Worm (Caenorhabditis elegans): ENCODE results near the gene F48E3.6.

Gene F48E3.6

ce11 chrX:7502807-7503206 is at the start of gene F48E3.6:
Gene F48E3.6 (minus strand): TSS chrX:7502907.
- TF ChIP-seq ztf-1 (GFP tag; conservative IDR thresholded peaks at IDR 0.05) (no peak), nhr-6 (tag; optimal IDR thresholded peaks at IDR 0.05) (no peak), mdl-1 (tag; optimal IDR thresholded peaks at IDR 0.05) (no peak), fos-1 (tag; optimal IDR thresholded peaks at IDR 0.05) (no peak), alr-1 (tag; optimal IDR thresholded peaks at IDR 0.05) (no peak), nhr-21 (tag; optimal IDR thresholded peaks at IDR 0.05) (no peak), ztf-4 (tag; optimal IDR thresholded peaks at IDR 0.05) (no peak), unc-39 (tag; optimal IDR thresholded peaks at IDR 0.05) (no peak), gmeb-1 (tag; optimal IDR thresholded peaks at IDR 0.05) (no peak), unc-55 (GFP tag; optimal IDR thresholded peaks at IDR 0.05) (no peak), sem-4 (tag; optimal IDR thresholded peaks at IDR 0.05) (no peak), sma-3 (GFP tag; optimal IDR thresholded peaks at IDR 0.05) (no peak), mab-5 (tag; optimal IDR thresholded peaks at IDR 0.05) (no peak), egl-27 (tag; optimal IDR thresholded peaks at IDR 0.05) (no peak), nhr-25 (tag; optimal IDR thresholded peaks at IDR 0.05) (no peak), elt-3 (tag; optimal IDR thresholded peaks at IDR 0.05) (no peak), crh-2 (tag; optimal IDR thresholded peaks at IDR 0.05) (no peak)

- TF ChIP-seq gmeb-1 (tag; optimal IDR thresholded peaks at IDR 0.05) (no peak), elt-1 (tag; optimal IDR thresholded peaks at IDR 0.05) (no peak), ztf-4 (tag; optimal IDR thresholded peaks at IDR 0.05) (no peak), F13H6.1 (tag; optimal IDR thresholded peaks at IDR 0.05) (no peak), nhr-21 (tag; optimal IDR thresholded peaks at IDR 0.05) (no peak), Y55F3AM.14 (GFP tag; optimal IDR thresholded peaks at IDR 0.05) (no peak), mdl-1 (tag; optimal IDR thresholded peaks at IDR 0.05) (no peak), nhr-25 (tag; optimal IDR thresholded peaks at IDR 0.05) (no peak), nhr-10 (tag; optimal IDR thresholded peaks at IDR 0.05) (no peak), mbf-1 (tag; optimal IDR thresholded peaks at IDR 0.05) (no peak)
These were observed 47.7 kb upstream of the F48E3.6 start for ce11 chrX:7550452-7550851.

ce11 chrX:7548158-7548557 is 45.5 kb upstream of the F48E3.6 start, which contains the start of gene F46C8.1:
Gene F46C8.1 (plus strand): TSS chrX:7548458.
- TF ChIP-seq sma-3 (GFP tag; optimal IDR thresholded peaks at IDR 0.05) (no peak), mbf-1 (tag; optimal IDR thresholded peaks at IDR 0.05) (no peak), nhr-25 (tag; optimal IDR thresholded peaks at IDR 0.05) (no peak), crh-2 (tag; optimal IDR thresholded peaks at IDR 0.05) (no peak), aly-2 (tag; optimal IDR thresholded peaks at IDR 0.05) (no peak), mab-5 (tag; optimal IDR thresholded peaks at IDR 0.05) (no peak), elt-1 (tag; optimal IDR thresholded peaks at IDR 0.05) (no peak), lin-13 (GFP tag; optimal IDR thresholded peaks at IDR 0.05) (no peak), R02D3.7 (tag; optimal IDR thresholded peaks at IDR 0.05) (no peak), nhr-77 (tag; optimal IDR thresholded peaks at IDR 0.05) (no peak), ztf-4 (tag; optimal IDR thresholded peaks at IDR 0.05) (no peak), unc-55 (GFP tag; optimal IDR thresholded peaks at IDR 0.05) (no peak), nhr-129 (tag; optimal IDR thresholded peaks at IDR 0.05) (no peak), ZK546.5 (tag; optimal IDR thresholded peaks at IDR 0.05) (no peak), nhr-12 (tag; optimal IDR thresholded peaks at IDR 0.05) (no peak), fos-1 (tag; optimal IDR thresholded peaks at IDR 0.05) (no peak), alr-1 (tag; optimal IDR thresholded peaks at IDR 0.05) (no peak), elt-3 (tag; optimal IDR thresholded peaks at IDR 0.05) (no peak)

- no peak for TF ChIP-seq lsy-2 (tag; optimal IDR thresholded peaks at IDR 0.05)
- no peak for TF ChIP-seq sma-9 (GFP tag; optimal IDR thresholded peaks at IDR 0.05)
- TF ChIP-seq sma-9 (tag; optimal IDR thresholded peaks at IDR 0.05) = no peak
- no peak for TF ChIP-seq nhr-10 (tag; optimal IDR thresholded peaks at IDR 0.05)
- no peak for TF ChIP-seq mdl-1 (tag; optimal IDR thresholded peaks at IDR 0.05)
- no peak for TF ChIP-seq unc-39 (tag; optimal IDR thresholded peaks at IDR 0.05)
- no peak for TF ChIP-seq R02D3.7 (tag; optimal IDR thresholded peaks at IDR 0.05)
- no peak for TF ChIP-seq ZK546.5 (tag; optimal IDR thresholded peaks at IDR 0.05)
- no peak for TF ChIP-seq aly-2 (tag; optimal IDR thresholded peaks at IDR 0.05)
- TF ChIP-seq lin-13 (GFP tag; optimal IDR thresholded peaks at IDR 0.05) = no peak
- no peak for TF ChIP-seq nhr-237 (tag; optimal IDR thresholded peaks at IDR 0.05)
- no peak for TF ChIP-seq blmp-1 (tag; optimal IDR thresholded peaks at IDR 0.05; ENCODE audit: insufficient read depth)
- no peak for TF ChIP-seq nhr-21 (tag; optimal IDR thresholded peaks at IDR 0.05)
- no peak for TF ChIP-seq gmeb-1 (tag; optimal IDR thresholded peaks at IDR 0.05)
- TF ChIP-seq nhr-12 (tag; optimal IDR thresholded peaks at IDR 0.05) = no peak
These were observed 45.0 kb upstream of the F48E3.6 start for ce11 chrX:7547696-7548095.

ce11 chrX:7546509-7546908 is 43.8 kb upstream of the F48E3.6 start, which contains the start of gene col-174:
Gene col-174 (plus strand): TSS chrX:7546809.
- TF ChIP-seq ZK546.5 (tag; optimal IDR thresholded peaks at IDR 0.05) (no peak), nhr-77 (tag; optimal IDR thresholded peaks at IDR 0.05) (no peak), nhr-6 (tag; optimal IDR thresholded peaks at IDR 0.05) (no peak), unc-55 (GFP tag; optimal IDR thresholded peaks at IDR 0.05) (no peak), elt-1 (tag; optimal IDR thresholded peaks at IDR 0.05) (no peak), nhr-237 (tag; optimal IDR thresholded peaks at IDR 0.05) (no peak), skn-1 (tag; optimal IDR thresholded peaks at IDR 0.05) (no peak), ztf-11 (tag; optimal IDR thresholded peaks at IDR 0.05) (no peak), F13H6.1 (tag; optimal IDR thresholded peaks at IDR 0.05) (no peak), lsy-2 (tag; optimal IDR thresholded peaks at IDR 0.05) (no peak), nhr-23 (tag; optimal IDR thresholded peaks at IDR 0.05) (no peak), unc-62 (GFP tag; optimal IDR thresholded peaks at IDR 0.05) (no peak), elt-3 (tag; optimal IDR thresholded peaks at IDR 0.05) (no peak), blmp-1 (tag; optimal IDR thresholded peaks at IDR 0.05; ENCODE audit: insufficient read depth) (no peak), nhr-12 (tag; optimal IDR thresholded peaks at IDR 0.05) (no peak), nhr-10 (tag; optimal IDR thresholded peaks at IDR 0.05) (no peak), unc-39 (tag; optimal IDR thresholded peaks at IDR 0.05) (no peak), nhr-11 (tag; optimal IDR thresholded peaks at IDR 0.05) (no peak)

Data from whole organism, L2 larva.